Fruit fly (Drosophila melanogaster): ENCODE measurements around the gene CG6454.

- TF ChIP-seq pan (optimal IDR thresholded peaks at IDR 0.05) (no peak), sage (GFP tag; optimal IDR thresholded peaks at IDR 0.05) (no peak)
Observed at dm6 chr3R:24376565-24376964, 27.6 kb downstream of the CG6454 start, which contains the start of gene CG33342.
